Worm (Caenorhabditis elegans) whole organism, L2 larva: ENCODE data around the gene C35D10.8.

Experiments used
- R02D3.7 ChIP-seq: fragments of 150-350 bp; optimal IDR thresholded peaks from 2 replicates; lab custom pipeline; 2014; ENCODE audit warnings: missing biosample characterization, missing genetic modification characterization
- Y55F3AM.14 ChIP-seq: fragments of 200-800 bp; sonication (Bioruptor generic); optimal IDR thresholded peaks from 2 replicates; lab custom pipeline; 2018; ENCODE audit warnings: mild to moderate bottlenecking, missing genetic modification characterization, missing compliant biosample characterization
- ZK546.5 ChIP-seq: sonication (generic microtip); optimal IDR thresholded peaks from 2 replicates; lab custom pipeline; 2017; ENCODE audit warnings: missing biosample characterization, missing genetic modification characterization
- ama-1 ChIP-seq: fragments of 150-350 bp; optimal IDR thresholded peaks from 2 replicates; lab custom pipeline; 2018; ENCODE audit warnings: inconsistent platforms
- ceh-16 ChIP-seq: fragments of 150-350 bp; optimal IDR thresholded peaks from 2 replicates; lab custom pipeline; 2014; ENCODE audit warnings: missing biosample characterization, missing genetic modification characterization
- ceh-82 ChIP-seq: fragments of 150-350 bp; optimal IDR thresholded peaks from 2 replicates; lab custom pipeline; 2014; ENCODE audit warnings: missing biosample characterization, missing genetic modification characterization
- crh-2 ChIP-seq: sonication (generic microtip); optimal IDR thresholded peaks from 2 replicates; lab custom pipeline; 2017; ENCODE audit warnings: missing biosample characterization, missing genetic modification characterization
- egl-27 ChIP-seq: sonication (generic microtip); optimal IDR thresholded peaks from 3 replicates; lab custom pipeline; 2017; ENCODE audit warnings: missing biosample characterization, missing genetic modification reagents, missing genetic modification characterization
- gmeb-1 ChIP-seq: fragments of 150-350 bp; optimal IDR thresholded peaks from 2 replicates; lab custom pipeline; 2014; ENCODE audit warnings: missing biosample characterization, missing genetic modification characterization
- lin-11 ChIP-seq: fragments of 150-350 bp; sonication (generic microtip); optimal IDR thresholded peaks from 2 replicates; lab custom pipeline; 2014; ENCODE audit warnings: missing biosample characterization, missing genetic modification characterization, inconsistent platforms, mixed read lengths
- lin-13 ChIP-seq: fragments of 150-350 bp; optimal IDR thresholded peaks from 2 replicates; lab custom pipeline; 2014; ENCODE audit warnings: missing biosample characterization, missing genetic modification reagents, missing genetic modification characterization
- lsy-2 ChIP-seq, 2 experiments: fragments of 150-350 bp in 1 of 2; sonication (generic microtip) in 1 of 2; optimal IDR thresholded peaks; 2 replicates each; lab custom pipeline; 2014 to 2017; ENCODE audit warnings: missing biosample characterization in 2 of 2, missing genetic modification characterization in 2 of 2
- mab-5 ChIP-seq: fragments of 150-350 bp; optimal IDR thresholded peaks from 2 replicates; lab custom pipeline; 2014; ENCODE audit warnings: missing biosample characterization, missing genetic modification characterization
- mbf-1 ChIP-seq: sonication (generic microtip); optimal IDR thresholded peaks from 2 replicates; lab custom pipeline; 2017; ENCODE audit warnings: missing biosample characterization, missing genetic modification characterization
- nhr-10 ChIP-seq: sonication (generic microtip); optimal IDR thresholded peaks from 2 replicates; lab custom pipeline; 2017; ENCODE audit warnings: missing biosample characterization, missing genetic modification characterization
- nhr-12 ChIP-seq: fragments of 150-350 bp; optimal IDR thresholded peaks from 2 replicates; lab custom pipeline; 2014; ENCODE audit warnings: missing biosample characterization, missing genetic modification characterization
- nhr-129 ChIP-seq: fragments of 150-350 bp; optimal IDR thresholded peaks from 2 replicates; lab custom pipeline; 2014; ENCODE audit warnings: missing biosample characterization, missing genetic modification characterization
- nhr-21 ChIP-seq: fragments of 150-350 bp; optimal IDR thresholded peaks from 2 replicates; lab custom pipeline; 2014; ENCODE audit warnings: missing biosample characterization, missing genetic modification characterization
- nhr-23 ChIP-seq: fragments of 150-350 bp; optimal IDR thresholded peaks from 2 replicates; lab custom pipeline; 2014; ENCODE audit warnings: missing biosample characterization, missing genetic modification reagents, missing genetic modification characterization
- nhr-237 ChIP-seq: fragments of 150-350 bp; optimal IDR thresholded peaks from 2 replicates; lab custom pipeline; 2014; ENCODE audit warnings: missing biosample characterization, missing genetic modification characterization
- nhr-25 ChIP-seq: fragments of 150-350 bp; sonication (generic microtip); optimal IDR thresholded peaks from 3 replicates; lab custom pipeline; 2014; ENCODE audit warnings: missing biosample characterization, missing genetic modification characterization
- nhr-77 ChIP-seq: fragments of 150-350 bp; optimal IDR thresholded peaks from 2 replicates; lab custom pipeline; 2014; ENCODE audit warnings: missing biosample characterization, missing genetic modification characterization
- peb-1 ChIP-seq: fragments of 150-350 bp; optimal IDR thresholded peaks from 2 replicates; lab custom pipeline; 2014; ENCODE audit warnings: missing biosample characterization, missing genetic modification characterization
- sem-4 ChIP-seq: fragments of 150-350 bp; optimal IDR thresholded peaks from 2 replicates; lab custom pipeline; 2014; ENCODE audit warnings: missing biosample characterization, missing genetic modification reagents, missing genetic modification characterization
- sma-3 ChIP-seq: sonication (generic microtip); optimal IDR thresholded peaks from 2 replicates; lab custom pipeline; 2016; ENCODE audit warnings: missing genetic modification reagents, missing genetic modification characterization, missing compliant biosample characterization
- unc-39 ChIP-seq: fragments of 150-350 bp; optimal IDR thresholded peaks from 2 replicates; lab custom pipeline; 2014; ENCODE audit warnings: missing biosample characterization, missing genetic modification characterization
- unc-55 ChIP-seq: fragments of 150-350 bp; sonication (generic microtip); optimal IDR thresholded peaks from 3 replicates; lab custom pipeline; 2014; ENCODE audit warnings: missing biosample characterization, missing genetic modification reagents, missing genetic modification characterization
- zag-1 ChIP-seq: fragments of 150-350 bp; optimal IDR thresholded peaks from 2 replicates; lab custom pipeline; 2014; ENCODE audit warnings: missing biosample characterization, missing genetic modification characterization
- ztf-11 ChIP-seq: sonication (generic microtip); optimal IDR thresholded peaks from 2 replicates; lab custom pipeline; 2017; ENCODE audit warnings: missing biosample characterization, missing genetic modification characterization
- ztf-4 ChIP-seq: fragments of 150-350 bp; optimal IDR thresholded peaks from 2 replicates; lab custom pipeline; 2014; ENCODE audit warnings: missing biosample characterization, missing genetic modification characterization

C35D10.8 gene

ce11 chrIII:4826606-4827005 lies 28.4 kb upstream of the C35D10.8 start, which contains the start of gene F26A1.3:
TSS of gene F26A1.3 (plus strand) at chrIII:4826906.
- TF ChIP-seq zag-1 (tag; lab: Kevin White, UChicago) (no peak), gmeb-1 (tag; lab: Kevin White, UChicago) (no peak)

DNA sequence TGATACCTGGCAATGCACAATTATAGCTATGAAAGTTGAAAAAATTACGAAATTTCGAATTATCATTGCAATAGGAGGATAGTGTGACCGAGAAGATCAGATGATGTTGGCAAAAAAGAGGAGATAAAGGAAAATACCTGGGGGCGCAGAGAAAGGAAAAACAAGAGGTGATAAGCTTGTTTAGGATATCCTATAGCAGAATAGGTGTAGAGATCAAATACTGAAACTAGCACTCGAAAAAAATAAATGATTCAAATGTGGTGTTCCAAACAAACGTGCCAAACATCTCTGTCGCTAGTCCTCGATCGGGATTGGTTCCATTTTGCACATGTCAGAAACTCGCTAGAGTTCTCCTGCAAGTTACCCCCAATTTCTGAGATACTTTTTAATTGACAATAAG lies 25.6 kb upstream of the C35D10.8 start, which contains the start of gene F26A1.9:
F26A1.9 (minus strand) TSS at position 101 of the 400 bp plus-strand sequence.
- TF ChIP-seq gmeb-1 (tag; lab: Kevin White, UChicago) (no peak), nhr-129 (tag; lab: Kevin White, UChicago) (no peak), unc-39 (tag; lab: Kevin White, UChicago) (no peak)
- TF ChIP-seq, all 48 proteins: peak for 0

DNA sequence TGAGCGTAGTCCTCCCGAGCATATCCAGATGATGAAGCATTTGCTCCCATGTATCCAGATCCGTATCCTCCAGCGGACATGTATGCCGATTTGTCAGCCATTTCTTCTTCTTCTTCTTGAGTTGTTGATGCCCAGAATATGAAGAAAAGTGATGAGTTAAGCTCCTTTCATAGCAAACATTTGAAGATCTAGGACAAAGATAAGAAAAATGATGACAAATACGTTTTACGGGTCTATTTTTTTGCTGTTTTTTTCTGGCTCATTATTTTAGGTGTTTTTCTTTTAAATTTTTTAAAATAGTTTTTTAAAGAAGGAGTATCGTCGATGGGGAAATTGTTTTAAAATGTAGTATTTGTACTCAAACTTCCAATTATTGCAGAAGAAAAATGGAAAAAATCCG lies 24.8 kb upstream of the C35D10.8 start, which contains the start of gene nspd-9:
nspd-9 (minus strand) TSS at position 101 of the 400 bp plus-strand sequence.
- TF ChIP-seq nhr-21 (tag; lab: Kevin White, UChicago), result no peak
- no peak for TF ChIP-seq sma-3 (GFP tag; lab: Kevin White, UChicago)
- no peak for TF ChIP-seq Y55F3AM.14 (GFP tag; lab: Kevin White, UChicago)
- no peak for TF ChIP-seq lsy-2 (tag; optimal IDR thresholded peaks at IDR 0.05; lab: Kevin White, UChicago)
- TF ChIP-seq unc-39 (tag; lab: Kevin White, UChicago), result no peak
- no peak for TF ChIP-seq egl-27 (tag; lab: Kevin White, UChicago)
- TF ChIP-seq ceh-82 (tag; lab: Kevin White, UChicago), result no peak
- no peak for TF ChIP-seq nhr-10 (tag; lab: Kevin White, UChicago)
- no peak for TF ChIP-seq lin-11 (tag; lab: Kevin White, UChicago)
- TF ChIP-seq nhr-77 (tag; lab: Kevin White, UChicago), result no peak
- TF ChIP-seq sem-4 (tag; lab: Kevin White, UChicago), result no peak
- TF ChIP-seq nhr-129 (tag; lab: Kevin White, UChicago), result no peak

ce11 chrIII:4837429-4837828 lies 17.6 kb upstream of the C35D10.8 start, which contains the start of the genes acbp-7 and F26A1.19:
TSS of gene acbp-7 (plus strand) at chrIII:4837729.
TSS of gene F26A1.19 (plus strand) at chrIII:4837731.
- no peak for TF ChIP-seq zag-1 (tag; lab: Kevin White, UChicago)
- no peak for TF ChIP-seq ztf-11
- no peak for TF ChIP-seq nhr-77 (tag; lab: Kevin White, UChicago)
- no peak for TF ChIP-seq lin-13
- no peak for TF ChIP-seq peb-1 (tag; lab: Kevin White, UChicago)
- no peak for TF ChIP-seq lsy-2 (tag; optimal IDR thresholded peaks at IDR 0.05; lab: Kevin White, UChicago)
- TF ChIP-seq nhr-237 (tag; lab: Kevin White, UChicago), result no peak
- no peak for TF ChIP-seq R02D3.7
- no peak for TF ChIP-seq nhr-25 (tag; lab: Kevin White, UChicago)
- no peak for TF ChIP-seq unc-39 (tag; lab: Kevin White, UChicago)

DNA sequence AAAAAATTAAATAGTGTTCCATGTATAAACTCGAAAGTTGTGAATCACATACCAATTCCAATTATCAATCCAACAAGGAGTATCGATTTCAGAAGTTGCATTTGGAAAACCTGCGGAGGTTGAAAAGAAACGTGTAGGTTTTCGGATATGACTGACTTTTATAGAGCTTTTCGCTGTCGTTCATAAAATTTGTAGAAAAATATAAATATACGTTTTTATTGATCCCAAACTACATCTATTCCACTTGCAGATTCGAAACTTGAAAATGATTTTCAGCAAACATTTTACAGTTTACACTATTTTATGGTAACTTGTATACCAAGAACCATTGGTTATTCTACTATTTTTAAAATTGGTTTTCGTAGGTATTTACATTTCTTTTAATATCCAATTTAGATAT lies 12.8 kb upstream of the C35D10.8 start, which contains the start of gene clec-156:
clec-156 (minus strand) TSS at position 101 of the 400 bp plus-strand sequence.
- TF ChIP-seq ZK546.5 (tag; lab: Kevin White, UChicago) (no peak), mbf-1 (tag; lab: Kevin White, UChicago) (no peak), R02D3.7 (no peak), nhr-25 (tag; lab: Kevin White, UChicago) (no peak), egl-27 (tag; lab: Kevin White, UChicago) (no peak), lin-13 (no peak), unc-55 (GFP tag; lab: Kevin White, UChicago) (no peak)

- no peak for TF ChIP-seq crh-2 (tag; lab: Kevin White, UChicago)
These were observed 10.7 kb upstream of the C35D10.8 start, which contains the start of the genes clec-157 and fkh-5 for ce11 chrIII:4844327-4844726. TSS of gene clec-157 (minus strand) at chrIII:4844427. TSS of gene fkh-5 (plus strand) at chrIII:4844662.

DNA sequence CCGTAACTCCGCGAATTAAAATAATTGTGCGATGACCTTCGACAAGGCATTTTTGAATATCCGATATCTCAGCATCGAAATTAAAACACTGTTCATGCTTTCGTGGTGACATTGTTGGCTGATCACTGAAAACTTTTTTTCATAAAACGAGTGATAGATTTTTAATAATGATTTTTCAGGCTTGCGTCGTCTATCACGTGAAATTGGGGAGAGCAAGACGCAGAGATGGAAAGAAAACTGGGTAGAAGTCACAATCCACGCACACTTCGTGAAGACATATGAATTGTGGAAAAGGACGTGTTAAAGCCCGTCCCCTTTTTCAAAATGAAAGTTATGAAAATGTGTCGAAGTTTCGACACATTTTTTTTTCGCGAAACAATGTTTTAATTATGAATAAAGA lies 5.3 kb upstream of the C35D10.8 start, which contains the start of gene nonu-1:
nonu-1 (minus strand) TSS at position 169 of the 400 bp plus-strand sequence.
- TF ChIP-seq mab-5 (tag; lab: Kevin White, UChicago), result no peak
- no peak for TF ChIP-seq nhr-25 (tag; lab: Kevin White, UChicago)
- TF ChIP-seq lin-11 (tag; lab: Kevin White, UChicago), result no peak
- TF ChIP-seq nhr-12, result no peak
- TF ChIP-seq ceh-16 (tag; lab: Kevin White, UChicago), result no peak
- TF ChIP-seq egl-27 (tag; lab: Kevin White, UChicago), result no peak
- no peak for TF ChIP-seq ZK546.5 (tag; lab: Kevin White, UChicago)
- no peak for TF ChIP-seq ama-1 (lab: Kevin White, UChicago)
- no peak for TF ChIP-seq unc-39 (tag; lab: Kevin White, UChicago)
- TF ChIP-seq nhr-23 (tag; lab: Kevin White, UChicago), result no peak
- no peak for TF ChIP-seq ztf-4
- no peak for TF ChIP-seq mbf-1 (tag; lab: Kevin White, UChicago)
- no peak for TF ChIP-seq peb-1 (tag; lab: Kevin White, UChicago)
- no peak for TF ChIP-seq sem-4 (tag; lab: Kevin White, UChicago)
- no peak for TF ChIP-seq ceh-82 (tag; lab: Kevin White, UChicago)
- no peak for TF ChIP-seq unc-55 (GFP tag; lab: Kevin White, UChicago)
- TF ChIP-seq, all 48 proteins: peak for 0
